Worm (Caenorhabditis elegans) whole organism, L2 larva: Measurements from ENCODE around the gene msp-113.
"Not testable (repeated sequence)": the region's sequence is repeated elsewhere in the genome, so short reads cannot be mapped to it uniquely, and the experiment has no call there.

Source experiments
- C34F6.9 ChIP-seq: fragments of 150-350 bp; optimal IDR thresholded peaks from 2 replicates; lab custom pipeline; 2014; ENCODE audit warnings: missing biosample characterization, missing genetic modification characterization
- Y55F3AM.14 ChIP-seq: fragments of 200-800 bp; sonication (Bioruptor generic); optimal IDR thresholded peaks from 2 replicates; lab custom pipeline; 2018; ENCODE audit warnings: mild to moderate bottlenecking, missing genetic modification characterization, missing compliant biosample characterization
- aly-2 ChIP-seq: fragments of 150-350 bp; optimal IDR thresholded peaks from 2 replicates; lab custom pipeline; 2014; ENCODE audit warnings: missing biosample characterization, missing genetic modification characterization
- ama-1 ChIP-seq: fragments of 150-350 bp; optimal IDR thresholded peaks from 2 replicates; lab custom pipeline; 2018; ENCODE audit warnings: inconsistent platforms
- ceh-16 ChIP-seq: fragments of 150-350 bp; optimal IDR thresholded peaks from 2 replicates; lab custom pipeline; 2014; ENCODE audit warnings: missing biosample characterization, missing genetic modification characterization
- ceh-82 ChIP-seq: fragments of 150-350 bp; optimal IDR thresholded peaks from 2 replicates; lab custom pipeline; 2014; ENCODE audit warnings: missing biosample characterization, missing genetic modification characterization
- crh-2 ChIP-seq: sonication (generic microtip); optimal IDR thresholded peaks from 2 replicates; lab custom pipeline; 2017; ENCODE audit warnings: missing biosample characterization, missing genetic modification characterization
- egl-27 ChIP-seq: sonication (generic microtip); optimal IDR thresholded peaks from 3 replicates; lab custom pipeline; 2017; ENCODE audit warnings: missing biosample characterization, missing genetic modification reagents, missing genetic modification characterization
- elt-1 ChIP-seq: fragments of 150-350 bp; optimal IDR thresholded peaks from 2 replicates; lab custom pipeline; 2014; ENCODE audit warnings: missing biosample characterization, missing genetic modification characterization
- fos-1 ChIP-seq: fragments of 150-350 bp; optimal IDR thresholded peaks from 2 replicates; lab custom pipeline; 2014; ENCODE audit warnings: missing biosample characterization, missing genetic modification characterization
- gmeb-1 ChIP-seq: fragments of 150-350 bp; optimal IDR thresholded peaks from 2 replicates; lab custom pipeline; 2014; ENCODE audit warnings: missing biosample characterization, missing genetic modification characterization
- lin-11 ChIP-seq: fragments of 150-350 bp; sonication (generic microtip); optimal IDR thresholded peaks from 2 replicates; lab custom pipeline; 2014; ENCODE audit warnings: missing biosample characterization, missing genetic modification characterization, inconsistent platforms, mixed read lengths
- lin-13 ChIP-seq: fragments of 150-350 bp; optimal IDR thresholded peaks from 2 replicates; lab custom pipeline; 2014; ENCODE audit warnings: missing biosample characterization, missing genetic modification reagents, missing genetic modification characterization
- lin-39 ChIP-seq: fragments of 150-350 bp; optimal IDR thresholded peaks from 2 replicates; lab custom pipeline; 2014; ENCODE audit warnings: missing biosample characterization, missing genetic modification reagents, missing genetic modification characterization
- lsy-2 ChIP-seq, 2 experiments: fragments of 150-350 bp in 1 of 2; sonication (generic microtip) in 1 of 2; optimal IDR thresholded peaks; 2 replicates each; lab custom pipeline; 2014 to 2017; ENCODE audit warnings: missing biosample characterization in 2 of 2, missing genetic modification characterization in 2 of 2
- mab-5 ChIP-seq: fragments of 150-350 bp; optimal IDR thresholded peaks from 2 replicates; lab custom pipeline; 2014; ENCODE audit warnings: missing biosample characterization, missing genetic modification characterization
- mbf-1 ChIP-seq: sonication (generic microtip); optimal IDR thresholded peaks from 2 replicates; lab custom pipeline; 2017; ENCODE audit warnings: missing biosample characterization, missing genetic modification characterization
- mdl-1 ChIP-seq, 2 experiments: fragments of 150-350 bp in 1 of 2; sonication (generic microtip) in 1 of 2; optimal IDR thresholded peaks; 2 replicates each; lab custom pipeline; 2017; ENCODE audit warnings: missing biosample characterization in 2 of 2, missing genetic modification characterization in 2 of 2
- nhr-10 ChIP-seq: sonication (generic microtip); optimal IDR thresholded peaks from 2 replicates; lab custom pipeline; 2017; ENCODE audit warnings: missing biosample characterization, missing genetic modification characterization
- nhr-11 ChIP-seq: fragments of 150-350 bp; optimal IDR thresholded peaks from 2 replicates; lab custom pipeline; 2014; ENCODE audit warnings: missing biosample characterization, missing genetic modification characterization
- nhr-12 ChIP-seq: fragments of 150-350 bp; optimal IDR thresholded peaks from 2 replicates; lab custom pipeline; 2014; ENCODE audit warnings: missing biosample characterization, missing genetic modification characterization
- nhr-129 ChIP-seq: fragments of 150-350 bp; optimal IDR thresholded peaks from 2 replicates; lab custom pipeline; 2014; ENCODE audit warnings: missing biosample characterization, missing genetic modification characterization
- nhr-21 ChIP-seq: fragments of 150-350 bp; optimal IDR thresholded peaks from 2 replicates; lab custom pipeline; 2014; ENCODE audit warnings: missing biosample characterization, missing genetic modification characterization
- nhr-77 ChIP-seq: fragments of 150-350 bp; optimal IDR thresholded peaks from 2 replicates; lab custom pipeline; 2014; ENCODE audit warnings: missing biosample characterization, missing genetic modification characterization
- peb-1 ChIP-seq: fragments of 150-350 bp; optimal IDR thresholded peaks from 2 replicates; lab custom pipeline; 2014; ENCODE audit warnings: missing biosample characterization, missing genetic modification characterization
- sem-4 ChIP-seq: fragments of 150-350 bp; optimal IDR thresholded peaks from 2 replicates; lab custom pipeline; 2014; ENCODE audit warnings: missing biosample characterization, missing genetic modification reagents, missing genetic modification characterization
- skn-1 ChIP-seq: sonication (generic microtip); optimal IDR thresholded peaks from 2 replicates; lab custom pipeline; 2017; ENCODE audit warnings: missing biosample characterization, missing genetic modification characterization
- sma-3 ChIP-seq: sonication (generic microtip); optimal IDR thresholded peaks from 2 replicates; lab custom pipeline; 2016; ENCODE audit warnings: missing genetic modification reagents, missing genetic modification characterization, missing compliant biosample characterization
- snpc-4 ChIP-seq: fragments of 150-350 bp; optimal IDR thresholded peaks from 2 replicates; lab custom pipeline; 2014; ENCODE audit warnings: missing biosample characterization, missing genetic modification characterization
- unc-39 ChIP-seq: fragments of 150-350 bp; optimal IDR thresholded peaks from 2 replicates; lab custom pipeline; 2014; ENCODE audit warnings: missing biosample characterization, missing genetic modification characterization
- unc-55 ChIP-seq: fragments of 150-350 bp; sonication (generic microtip); optimal IDR thresholded peaks from 3 replicates; lab custom pipeline; 2014; ENCODE audit warnings: missing biosample characterization, missing genetic modification reagents, missing genetic modification characterization
- ztf-11 ChIP-seq: sonication (generic microtip); optimal IDR thresholded peaks from 2 replicates; lab custom pipeline; 2017; ENCODE audit warnings: missing biosample characterization, missing genetic modification characterization
- ztf-4 ChIP-seq: fragments of 150-350 bp; optimal IDR thresholded peaks from 2 replicates; lab custom pipeline; 2014; ENCODE audit warnings: missing biosample characterization, missing genetic modification characterization

Gene msp-113

ce11 chrIV:5294467-5294866 lies 3.3 kb upstream of the msp-113 start:
- TF ChIP-seq snpc-4 (tag; lab: Kevin White, UChicago) (no peak), nhr-11 (tag; lab: Kevin White, UChicago) (no peak), nhr-10 (tag; lab: Kevin White, UChicago) (no peak), mdl-1 (tag; optimal IDR thresholded peaks at IDR 0.05; lab: Kevin White, UChicago) (no peak), unc-55 (GFP tag; lab: Kevin White, UChicago) (no peak), lin-11 (tag; lab: Kevin White, UChicago) (no peak), ceh-16 (no peak), aly-2 (tag; lab: Kevin White, UChicago) (no peak), mab-5 (tag; lab: Kevin White, UChicago) (no peak), sma-3 (no peak), lsy-2 (tag; optimal IDR thresholded peaks at IDR 0.05; lab: Kevin White, UChicago) (no peak), skn-1 (no peak)

DNA sequence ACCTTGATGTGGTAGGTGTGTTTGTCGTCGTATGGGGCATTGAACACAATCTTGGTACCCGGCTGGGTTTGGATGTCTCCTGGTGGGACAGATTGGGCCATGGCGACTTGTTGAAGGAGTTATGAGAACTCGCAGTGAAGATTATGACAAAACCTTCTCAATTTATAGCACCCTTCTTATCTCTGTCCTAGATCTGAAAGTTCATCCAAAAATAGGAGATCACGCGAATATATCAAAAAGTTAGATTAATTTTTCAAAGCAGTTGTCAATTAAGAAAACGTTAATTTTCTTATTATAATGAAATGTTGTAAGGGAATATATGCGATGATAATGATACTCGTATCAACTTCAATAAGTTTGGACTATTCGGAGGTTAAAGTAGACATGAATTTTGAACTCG lies 2.5 kb upstream of the msp-113 start, which contains the start of gene msp-51:
TSS of gene msp-51 (minus strand) at position 101 of the 400 bp plus-strand sequence.
- TF ChIP-seq snpc-4 (tag; lab: Kevin White, UChicago); egl-27 (tag; lab: Kevin White, UChicago); peb-1: not testable (repeated sequence)

DNA sequence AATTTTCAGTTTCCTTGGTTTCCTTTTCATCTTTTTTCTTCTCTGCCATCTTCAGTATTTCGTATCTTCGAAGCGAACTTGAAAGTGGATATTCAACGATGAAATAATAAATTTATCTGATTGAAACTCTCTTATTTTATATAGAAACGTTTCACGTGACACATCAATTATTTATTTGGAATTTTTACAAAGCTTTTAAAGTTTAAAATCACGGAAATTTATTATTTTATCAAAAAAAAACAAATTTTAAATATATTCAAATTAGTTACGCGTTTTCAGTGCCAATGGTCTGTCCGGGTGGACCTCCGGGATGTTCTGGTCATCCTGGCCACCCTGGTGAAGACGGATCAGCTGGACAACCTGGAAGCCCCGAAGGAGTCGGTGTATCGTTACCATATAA lies 5.3 kb downstream of the msp-113 start, which contains the start of gene ZK354.7:
TSS of gene ZK354.7 (minus strand) at position 101 of the 400 bp plus-strand sequence.
- TF ChIP-seq ztf-4 (no peak), lin-13 (GFP tag; lab: Kevin White, UChicago) (no peak), aly-2 (tag; lab: Kevin White, UChicago) (no peak), lin-39 (tag; lab: Kevin White, UChicago) (no peak), sem-4 (tag; lab: Kevin White, UChicago) (no peak), crh-2 (tag; lab: Kevin White, UChicago) (no peak), Y55F3AM.14 (no peak), nhr-12 (no peak), egl-27 (tag; lab: Kevin White, UChicago) (no peak), ztf-11 (tag; lab: Kevin White, UChicago) (no peak), mbf-1 (tag; lab: Kevin White, UChicago) (no peak), ceh-82 (tag; lab: Kevin White, UChicago) (no peak)

DNA sequence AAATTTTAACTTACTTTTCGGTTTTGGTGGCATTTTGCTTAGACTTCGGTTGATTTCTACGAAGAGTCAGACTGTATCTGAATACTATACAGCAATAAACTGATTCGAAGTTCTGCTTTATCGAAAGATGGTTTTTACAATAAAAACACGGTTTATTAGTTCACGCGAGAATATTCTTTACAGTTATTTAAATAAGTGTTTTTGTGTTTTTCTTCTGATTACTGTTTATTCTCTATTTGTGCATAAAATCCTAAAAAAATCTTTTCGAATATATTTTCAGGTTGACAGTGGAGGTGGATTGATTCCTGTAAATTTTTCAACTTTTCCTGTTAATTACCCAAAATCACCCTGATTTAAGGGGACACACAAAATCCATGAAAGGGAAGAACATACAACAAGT lies 8.3 kb downstream of the msp-113 start, which contains the start of gene ZK354.8:
TSS of gene ZK354.8 (minus strand) at position 101 of the 400 bp plus-strand sequence.
- no peak for TF ChIP-seq nhr-129 (tag; lab: Kevin White, UChicago)
- no peak for TF ChIP-seq fos-1 (tag; lab: Kevin White, UChicago)
- TF ChIP-seq ceh-82 (tag; lab: Kevin White, UChicago): no peak
- TF ChIP-seq elt-1 (tag; lab: Kevin White, UChicago): no peak
- no peak for TF ChIP-seq lin-13 (GFP tag; lab: Kevin White, UChicago)
- no peak for TF ChIP-seq sma-3
- no peak for TF ChIP-seq C34F6.9 (tag; lab: Kevin White, UChicago)
- no peak for TF ChIP-seq sem-4 (tag; lab: Kevin White, UChicago)
- TF ChIP-seq unc-39 (tag; lab: Kevin White, UChicago): no peak
- no peak for TF ChIP-seq mab-5 (tag; lab: Kevin White, UChicago)
- TF ChIP-seq snpc-4 (tag; lab: Kevin White, UChicago): no peak
- TF ChIP-seq ama-1 (lab: Kevin White, UChicago): no peak
- no peak for TF ChIP-seq nhr-77 (tag; lab: Kevin White, UChicago)
- TF ChIP-seq lin-39 (tag; lab: Kevin White, UChicago): no peak
- no peak for TF ChIP-seq Y55F3AM.14
- TF ChIP-seq nhr-21 (tag; lab: Kevin White, UChicago): no peak
- no peak for TF ChIP-seq egl-27 (tag; lab: Kevin White, UChicago)
- no peak for TF ChIP-seq lin-11 (tag; lab: Kevin White, UChicago)
- TF ChIP-seq ztf-11 (tag; lab: Kevin White, UChicago): no peak
- no peak for TF ChIP-seq gmeb-1 (tag; lab: Kevin White, UChicago)

DNA sequence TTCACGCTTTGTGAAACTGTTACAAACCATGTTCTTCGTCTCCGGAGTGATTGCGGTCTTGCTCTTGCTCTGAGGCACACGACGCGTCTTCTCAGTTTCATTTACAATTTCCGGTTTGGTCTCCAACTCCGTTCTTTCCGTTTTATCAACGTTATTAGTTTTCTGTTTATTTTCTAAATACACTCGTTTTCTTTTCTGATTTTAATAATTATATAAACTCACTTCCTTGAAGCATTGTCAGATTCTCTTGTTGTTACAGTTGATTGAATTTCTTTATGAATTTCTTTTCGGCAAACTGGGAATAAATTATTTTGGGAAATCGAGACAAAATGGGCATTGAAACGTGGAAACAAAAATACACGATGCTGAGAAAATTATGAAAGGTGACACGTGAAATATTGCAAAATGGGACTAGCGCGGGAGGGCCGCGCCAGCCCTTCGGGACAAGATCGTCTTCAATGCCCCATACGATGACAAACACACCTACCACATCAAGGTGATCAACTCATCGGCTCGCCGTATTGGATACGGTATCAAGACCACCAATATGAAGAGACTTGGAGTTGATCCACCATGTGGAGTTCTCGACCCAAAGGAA lies 10.4 kb downstream of the msp-113 start, which contains the start of the genes ZK354.9 and msp-58:
TSS of gene ZK354.9 (minus strand) at position 101 of the 598 bp plus-strand sequence.
TSS of gene msp-58 (plus strand) at position 548 of the 598 bp plus-strand sequence.
- TF ChIP-seq Y55F3AM.14; crh-2 (tag; lab: Kevin White, UChicago); fos-1 (tag; lab: Kevin White, UChicago): not testable (repeated sequence)
